Fruit fly (Drosophila melanogaster) whole organism, embryonic: ENCODE data around the gene CG6709.
A peak's percentile ranks its signal among the peaks of the same experiment; 100 is the strongest.

ENCODE experiments used
- Abd-B ChIP-seq: fragments of 200-800 bp; sonication (Bioruptor generic); optimal IDR thresholded peaks from 2 replicates; lab custom pipeline; 2018; ENCODE audit warnings: missing biosample characterization, mild to moderate bottlenecking, missing genetic modification characterization, moderate library complexity
- Atf6 ChIP-seq: fragments of 200-800 bp; sonication (Bioruptor generic); IDR thresholded peaks from 2 replicates; pipeline ENCODE4 v1.3.6; 2022; ENCODE audit warnings: missing biosample characterization, missing genetic modification characterization
- Awh ChIP-seq: fragments of 200-800 bp; sonication (Bioruptor generic); IDR thresholded peaks from 2 replicates; pipeline ENCODE4, ENCODE4 v1.3.6; 2022; ENCODE audit warnings: missing biosample characterization, missing genetic modification characterization
- B-H1 ChIP-seq: fragments of 200-800 bp; sonication (Bioruptor generic); IDR thresholded peaks from 3 replicates; pipeline ENCODE4 v1.3.6; 2022; ENCODE audit warnings: missing biosample characterization, missing genetic modification characterization
- Bgb ChIP-seq: fragments of 200-800 bp; sonication (Bioruptor generic); IDR thresholded peaks from 2 replicates; pipeline ENCODE4 v1.3.6; 2022; ENCODE audit warnings: missing biosample characterization, missing genetic modification characterization; ENCODE audit not compliant: partially characterized antibody
- CG10267 ChIP-seq: fragments of 200-800 bp; sonication (Bioruptor generic); optimal IDR thresholded peaks from 2 replicates; lab custom pipeline; 2018; ENCODE audit warnings: missing biosample characterization, mild to moderate bottlenecking, missing genetic modification characterization, moderate library complexity
- CG11560 ChIP-seq: fragments of 200-800 bp; sonication (Bioruptor generic); IDR thresholded peaks from 3 replicates; pipeline ENCODE4 v1.3.6; 2022; ENCODE audit warnings: missing biosample characterization, missing genetic modification characterization
- CG1233 ChIP-seq: fragments of 200-800 bp; sonication (Bioruptor generic); optimal IDR thresholded peaks from 4 replicates; lab custom pipeline; 2018; ENCODE audit warnings: missing biosample characterization, mild to moderate bottlenecking, missing genetic modification characterization
- CG14667 ChIP-seq: fragments of 200-800 bp; sonication (Bioruptor generic); IDR thresholded peaks from 2 replicates; pipeline ENCODE4 v1.3.6; 2022; ENCODE audit warnings: missing biosample characterization, missing genetic modification characterization
- CG1792 ChIP-seq: fragments of 200-800 bp; sonication (Bioruptor generic); optimal IDR thresholded peaks from 2 replicates; lab custom pipeline; 2016; ENCODE audit warnings: missing biosample characterization, missing genetic modification characterization
- CG18476 ChIP-seq: fragments of 200-800 bp; sonication (Bioruptor generic); optimal IDR thresholded peaks from 2 replicates; lab custom pipeline; 2016; ENCODE audit warnings: missing biosample characterization, mild to moderate bottlenecking, missing genetic modification characterization
- CG2129 ChIP-seq: fragments of 200-800 bp; sonication (Bioruptor generic); IDR thresholded peaks from 2 replicates; pipeline ENCODE4 v1.3.6; 2022; ENCODE audit warnings: missing biosample characterization, missing genetic modification characterization; ENCODE audit not compliant: partially characterized antibody
- CG34224 ChIP-seq: fragments of 200-800 bp; sonication (Bioruptor generic); IDR thresholded peaks from 3 replicates; pipeline ENCODE4 v1.3.6; 2022; ENCODE audit warnings: missing biosample characterization, missing genetic modification characterization; ENCODE audit not compliant: partially characterized antibody
- CG4328 ChIP-seq: fragments of 200-800 bp; sonication (Bioruptor generic); optimal IDR thresholded peaks from 3 replicates; lab custom pipeline; 2017; ENCODE audit warnings: missing biosample characterization, missing genetic modification reagents, missing genetic modification characterization
- CG6654 ChIP-seq: fragments of 200-800 bp; sonication (Bioruptor generic); optimal IDR thresholded peaks from 2 replicates; lab custom pipeline; 2017; ENCODE audit warnings: missing biosample characterization, mild to moderate bottlenecking, missing genetic modification characterization
- CG6683 ChIP-seq: fragments of 200-800 bp; sonication (Bioruptor generic); optimal IDR thresholded peaks from 2 replicates; lab custom pipeline; 2017; ENCODE audit warnings: missing biosample characterization, mild to moderate bottlenecking, missing genetic modification characterization, missing genetic modification reagents
- CG8089 ChIP-seq: fragments of 200-800 bp; sonication (Bioruptor generic); optimal IDR thresholded peaks from 3 replicates; lab custom pipeline; 2016; ENCODE audit warnings: missing biosample characterization, missing genetic modification characterization
- CG9609 ChIP-seq: fragments of 200-800 bp; sonication (Bioruptor generic); optimal IDR thresholded peaks from 3 replicates; lab custom pipeline; 2016; ENCODE audit warnings: missing biosample characterization, missing genetic modification characterization
- CG9727 ChIP-seq: fragments of 200-800 bp; sonication (Bioruptor generic); optimal IDR thresholded peaks from 3 replicates; lab custom pipeline; 2017; ENCODE audit warnings: missing biosample characterization, mild to moderate bottlenecking, missing genetic modification characterization
- CG9797 ChIP-seq: fragments of 200-800 bp; sonication (Bioruptor generic); optimal IDR thresholded peaks from 3 replicates; lab custom pipeline; 2018; ENCODE audit warnings: missing biosample characterization, mild to moderate bottlenecking, missing genetic modification characterization
- CG9817 ChIP-seq: fragments of 200-800 bp; sonication (Bioruptor generic); optimal IDR thresholded peaks from 2 replicates; lab custom pipeline; 2018; ENCODE audit warnings: missing biosample characterization, mild to moderate bottlenecking, missing genetic modification characterization, moderate library complexity
- Chrac-16 ChIP-seq: fragments of 200-800 bp; sonication (Bioruptor generic); optimal IDR thresholded peaks from 3 replicates; lab custom pipeline; 2016; ENCODE audit warnings: missing biosample characterization, missing genetic modification characterization
- Doc3 ChIP-seq: fragments of 200-800 bp; sonication (Bioruptor generic); IDR thresholded peaks from 3 replicates; pipeline ENCODE4 v1.3.6; 2022; ENCODE audit warnings: missing biosample characterization, missing genetic modification characterization; ENCODE audit not compliant: partially characterized antibody
- Gsc ChIP-seq: fragments of 200-800 bp; sonication (Bioruptor generic); IDR thresholded peaks from 2 replicates; pipeline ENCODE4 v1.3.6; 2022; ENCODE audit warnings: missing biosample characterization, missing genetic modification characterization
- NfI ChIP-seq: fragments of 200-800 bp; sonication (Bioruptor generic); optimal IDR thresholded peaks from 3 replicates; lab custom pipeline; 2018; ENCODE audit warnings: missing biosample characterization, mild to moderate bottlenecking, missing genetic modification characterization, moderate library complexity
- Ptx1 ChIP-seq: fragments of 200-800 bp; sonication (Bioruptor generic); IDR thresholded peaks from 2 replicates; pipeline ENCODE4 v1.3.6; 2022; ENCODE audit warnings: missing biosample characterization, missing genetic modification characterization
- Rfx ChIP-seq: fragments of 200-800 bp; sonication (Bioruptor generic); IDR thresholded peaks from 2 replicates; pipeline ENCODE4 v1.3.6; 2022; ENCODE audit warnings: missing biosample characterization, missing genetic modification characterization
- Ssrp ChIP-seq: fragments of 200-800 bp; sonication (Bioruptor generic); optimal IDR thresholded peaks from 2 replicates; lab custom pipeline; 2018; ENCODE audit warnings: missing biosample characterization, mild to moderate bottlenecking, missing genetic modification characterization, moderate library complexity
- YL-1 ChIP-seq: fragments of 200-800 bp; sonication (Bioruptor generic); optimal IDR thresholded peaks from 3 replicates; lab custom pipeline; 2017; ENCODE audit warnings: missing biosample characterization, mild to moderate bottlenecking, missing genetic modification characterization
- ap ChIP-seq: fragments of 200-800 bp; sonication (Bioruptor generic); IDR thresholded peaks from 2 replicates; pipeline ENCODE4 v1.3.6; 2022; ENCODE audit warnings: missing biosample characterization, missing genetic modification characterization
- bbx ChIP-seq: fragments of 200-800 bp; sonication (Bioruptor generic); IDR thresholded peaks from 2 replicates; pipeline ENCODE4 v1.3.6; 2022; ENCODE audit warnings: missing biosample characterization, missing genetic modification characterization; ENCODE audit not compliant: partially characterized antibody
- bowl ChIP-seq: fragments of 200-800 bp; sonication (Bioruptor generic); IDR thresholded peaks from 2 replicates; pipeline ENCODE4 v1.3.6; 2022; ENCODE audit warnings: missing biosample characterization, missing genetic modification characterization
- chinmo ChIP-seq: fragments of 200-800 bp; sonication (Bioruptor generic); IDR thresholded peaks from 4 replicates; pipeline ENCODE4 v1.3.6; 2022; ENCODE audit warnings: missing biosample characterization, missing genetic modification characterization; ENCODE audit not compliant: partially characterized antibody
- corto ChIP-seq: fragments of 200-800 bp; sonication (Bioruptor generic); optimal IDR thresholded peaks from 2 replicates; lab custom pipeline; 2016; ENCODE audit warnings: missing biosample characterization, mild to moderate bottlenecking, missing genetic modification characterization, moderate library complexity
- crc ChIP-seq: fragments of 200-800 bp; sonication (Bioruptor generic); optimal IDR thresholded peaks from 2 replicates; lab custom pipeline; 2016; ENCODE audit warnings: missing biosample characterization, missing genetic modification characterization
- crol ChIP-seq: fragments of 200-800 bp; sonication (Bioruptor generic); IDR thresholded peaks from 2 replicates; pipeline ENCODE4 v1.3.6; 2022; ENCODE audit warnings: missing biosample characterization, missing genetic modification characterization
- crp ChIP-seq, 2 experiments: fragments of 200-800 bp; sonication (Bioruptor generic); optimal IDR thresholded peaks; 2 replicates in 1 of 2; 3 replicates in 1 of 2; lab custom pipeline; 2017; ENCODE audit warnings: missing biosample characterization in 2 of 2, missing genetic modification characterization in 2 of 2, mild to moderate bottlenecking in 1 of 2, moderate library complexity in 1 of 2
- dan ChIP-seq: fragments of 200-800 bp; sonication (Bioruptor generic); IDR thresholded peaks from 2 replicates; pipeline ENCODE4 v1.3.6; 2022; ENCODE audit warnings: missing biosample characterization, missing genetic modification characterization
- dysf ChIP-seq: fragments of 200-800 bp; sonication (Bioruptor generic); IDR thresholded peaks from 3 replicates; pipeline ENCODE4 v1.3.6; 2022; ENCODE audit warnings: missing biosample characterization, missing genetic modification characterization
- fd102C ChIP-seq: fragments of 200-800 bp; sonication (Bioruptor generic); optimal IDR thresholded peaks from 2 replicates; lab custom pipeline; 2018; ENCODE audit warnings: missing biosample characterization, mild to moderate bottlenecking, missing genetic modification characterization, moderate library complexity
- hkb ChIP-seq, 2 experiments: fragments of 200-800 bp in 1 of 2; fragments of >200 bp in 1 of 2; sonication (Bioruptor generic) in 1 of 2; IDR thresholded peaks in 1 of 2; optimal IDR thresholded peaks in 1 of 2; 2 replicates each; pipeline versions ENCODE4 v1.3.6 to Lab custom; 2017 to 2022; ENCODE audit warnings: missing biosample characterization in 1 of 2, missing genetic modification characterization in 1 of 2
- nom ChIP-seq: fragments of 200-800 bp; sonication (Bioruptor generic); optimal IDR thresholded peaks from 2 replicates; lab custom pipeline; 2017; ENCODE audit warnings: missing biosample characterization, missing genetic modification characterization, mild to moderate bottlenecking, moderate library complexity, missing genetic modification reagents
- pfk ChIP-seq: fragments of 200-800 bp; sonication (Bioruptor generic); optimal IDR thresholded peaks from 2 replicates; lab custom pipeline; 2018; ENCODE audit warnings: missing biosample characterization, mild to moderate bottlenecking, missing genetic modification characterization, moderate library complexity
- pita ChIP-seq: fragments of 200-800 bp; sonication (Bioruptor generic); optimal IDR thresholded peaks from 2 replicates; lab custom pipeline; 2017; ENCODE audit warnings: missing biosample characterization, mild to moderate bottlenecking, missing genetic modification characterization
- schlank ChIP-seq: fragments of 200-800 bp; sonication (Bioruptor generic); optimal IDR thresholded peaks from 2 replicates; lab custom pipeline; 2018; ENCODE audit warnings: missing biosample characterization, mild to moderate bottlenecking, missing genetic modification characterization
- scrt ChIP-seq: fragments of 200-800 bp; sonication (Bioruptor generic); optimal IDR thresholded peaks from 2 replicates; lab custom pipeline; 2018; ENCODE audit warnings: missing biosample characterization, mild to moderate bottlenecking, missing genetic modification characterization, moderate library complexity
- zen2 ChIP-seq: fragments of 200-800 bp; sonication (Bioruptor generic); IDR thresholded peaks from 3 replicates; pipeline ENCODE4 v1.3.6; 2022; ENCODE audit warnings: missing biosample characterization, missing genetic modification characterization; ENCODE audit not compliant: partially characterized antibody
- zfh2 ChIP-seq: fragments of 200-800 bp; sonication (Bioruptor generic); optimal IDR thresholded peaks from 2 replicates; lab custom pipeline; 2016; ENCODE audit warnings: missing biosample characterization, missing genetic modification characterization

The CG6709 gene

DNA sequence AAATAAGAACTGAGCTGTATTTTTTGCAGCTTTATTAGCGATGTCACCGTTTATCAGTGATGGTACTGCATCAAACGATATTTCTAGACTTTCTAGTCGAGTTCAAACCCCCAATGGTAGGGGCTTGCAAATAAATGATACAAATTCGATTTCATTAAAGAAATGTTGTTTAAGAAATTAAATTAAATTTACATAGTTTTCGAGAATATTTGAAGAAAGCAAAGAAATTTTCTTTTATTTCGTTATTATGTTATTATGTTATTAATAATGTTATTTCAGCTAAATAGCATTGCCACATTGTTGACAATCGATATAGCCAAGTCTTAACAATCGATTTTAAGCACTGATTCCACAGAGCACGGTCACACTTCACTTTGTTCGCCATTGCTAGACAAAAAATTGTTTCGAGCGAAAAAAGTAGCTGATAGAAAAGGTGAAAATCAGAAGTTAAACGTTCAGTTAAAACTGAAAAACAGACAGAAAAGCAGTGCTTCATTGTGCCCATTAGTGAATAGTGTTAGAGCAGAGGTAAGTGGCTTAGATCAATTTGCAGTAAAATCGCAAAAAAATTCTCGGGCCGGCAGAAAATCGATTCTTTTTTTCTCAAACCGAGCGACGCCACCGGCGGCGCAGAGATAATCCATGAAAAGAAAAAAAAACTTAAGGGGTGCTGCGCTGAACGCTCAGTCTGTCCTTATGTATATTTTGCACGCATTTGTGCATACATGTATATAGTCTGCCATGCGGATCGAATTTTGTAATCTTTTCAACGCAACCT, 30.1 kb downstream of the CG6709 start, which contains the start of the genes iPLA2-VIA and Ciz1 (continued):
- TF ChIP-seq CG11560 (tag; lab: Robert Waterston, UW) (no peak; the same call in 2 of the 3 replicates), Bgb (GFP tag; lab: Robert Waterston, UW) (peak; percentile 78), CG9727 (peak; percentile 23), Doc3 (GFP tag; lab: Robert Waterston, UW) (peak; percentile 66), Awh (GFP tag; lab: Robert Waterston, UW) (no peak), CG10267 (tag; lab: Kevin White, UChicago) (peak; percentile 82), zfh2 (GFP tag; lab: Kevin White, UChicago) (peak; percentile 15), pfk (no peak), crp (GFP tag; optimal IDR thresholded peaks at IDR 0.05; lab: Kevin White, UChicago) (no peak), dysf (GFP tag; lab: Robert Waterston, UW) (no peak), CG2129 (GFP tag; lab: Robert Waterston, UW) (peak; percentile 52; the same call in 1 of the 2 replicates), CG9817 (tag; lab: Kevin White, UChicago) (no peak), nom (peak; percentile 16), pita (GFP tag; lab: Kevin White, UChicago) (peak; percentile 56), CG6654 (GFP tag; lab: Kevin White, UChicago) (no peak), Atf6 (GFP tag; lab: Robert Waterston, UW) (no peak), bowl (GFP tag; lab: Robert Waterston, UW) (no peak), B-H1 (GFP tag; lab: Robert Waterston, UW) (no peak), crc (GFP tag; lab: Kevin White, UChicago) (no peak), Chrac-16 (GFP tag; lab: Kevin White, UChicago) (no peak), CG6683 (GFP tag; lab: Kevin White, UChicago) (no peak), crol (no peak), CG18476 (GFP tag; lab: Kevin White, UChicago) (no peak), CG14667 (GFP tag; lab: Robert Waterston, UW) (no peak), chinmo (GFP tag; lab: Robert Waterston, UW) (no peak), CG8089 (no peak), Rfx (GFP tag; lab: Robert Waterston, UW) (no peak), NfI (GFP tag; lab: Kevin White, UChicago) (no peak), YL-1 (GFP tag; lab: Kevin White, UChicago) (peak; percentile 37), Gsc (GFP tag; lab: Robert Waterston, UW) (no peak), ap (GFP tag; lab: Robert Waterston, UW) (no peak), Ptx1 (no peak), hkb (optimal IDR thresholded peaks at IDR 0.05; lab: Kevin White, UChicago) (no peak), hkb (GFP tag; IDR thresholded peaks at IDR 0.05; lab: Robert Waterston, UW) (no peak), CG1233 (GFP tag; lab: Kevin White, UChicago) (no peak), bbx (GFP tag; lab: Robert Waterston, UW) (peak; percentile 70; the same call in 1 of the 2 replicates), Ssrp (no peak), fd102C (GFP tag; lab: Kevin White, UChicago) (no peak), CG1792 (GFP tag; lab: Kevin White, UChicago) (no peak), CG34224 (GFP tag; lab: Robert Waterston, UW) (peak; percentile 44; the same call in 2 of the 3 replicates), CG9797 (peak; percentile 82), zen2 (no peak; the same call in 2 of the 3 replicates), CG9609 (no peak), scrt (GFP tag; lab: Kevin White, UChicago) (no peak), corto (GFP tag; lab: Kevin White, UChicago) (no peak), dan (GFP tag; lab: Robert Waterston, UW) (no peak), CG4328 (GFP tag; lab: Kevin White, UChicago) (no peak), schlank (no peak), Abd-B (GFP tag; lab: Kevin White, UChicago) (no peak)
